Worm (Caenorhabditis elegans) whole organism, late embryonic: ENCODE data around the gene rab-3.

ENCODE experiments used
- C08G9.2 ChIP-seq: sonication (generic microtip); optimal IDR thresholded peaks from 2 replicates; lab custom pipeline; 2016; ENCODE audit warnings: mild to moderate bottlenecking, missing genetic modification characterization, moderate library complexity, missing compliant biosample characterization
- C38D4.7 ChIP-seq: fragments of 200-800 bp; sonication (Bioruptor generic); optimal IDR thresholded peaks from 2 replicates; lab custom pipeline; 2018; ENCODE audit warnings: mild to moderate bottlenecking, missing genetic modification characterization, moderate library complexity, missing compliant biosample characterization
- K02D7.2 ChIP-seq: sonication (generic microtip); optimal IDR thresholded peaks from 2 replicates; lab custom pipeline; 2017; ENCODE audit warnings: mild to moderate bottlenecking, missing genetic modification characterization, missing compliant biosample characterization
- T23F11.4 ChIP-seq: fragments of 200-800 bp; sonication (Bioruptor generic); optimal IDR thresholded peaks from 2 replicates; lab custom pipeline; 2018; ENCODE audit warnings: mild to moderate bottlenecking, missing genetic modification characterization, missing compliant biosample characterization
- Y22D7AL.16 ChIP-seq: sonication (generic microtip); optimal IDR thresholded peaks from 2 replicates; lab custom pipeline; 2016; ENCODE audit warnings: missing genetic modification characterization, missing compliant biosample characterization
- ahr-1 ChIP-seq: sonication (generic microtip); optimal IDR thresholded peaks from 2 replicates; lab custom pipeline; 2016; ENCODE audit warnings: missing genetic modification characterization, missing compliant biosample characterization
- ceh-14 ChIP-seq: sonication (generic microtip); optimal IDR thresholded peaks from 2 replicates; lab custom pipeline; 2016; ENCODE audit warnings: missing genotype, missing genetic modification characterization, missing compliant biosample characterization
- ceh-18 ChIP-seq: sonication (generic microtip); optimal IDR thresholded peaks from 2 replicates; lab custom pipeline; 2016; ENCODE audit warnings: missing genetic modification characterization, missing compliant biosample characterization
- ceh-2 ChIP-seq: sonication (generic microtip); optimal IDR thresholded peaks from 2 replicates; lab custom pipeline; 2016; ENCODE audit warnings: missing genotype, missing genetic modification characterization, missing compliant biosample characterization
- ceh-22 ChIP-seq: sonication (generic microtip); optimal IDR thresholded peaks from 2 replicates; lab custom pipeline; 2017; ENCODE audit warnings: missing biosample characterization, missing genetic modification characterization
- ceh-24 ChIP-seq: sonication (generic microtip); optimal IDR thresholded peaks from 2 replicates; lab custom pipeline; 2016; ENCODE audit warnings: mild to moderate bottlenecking, missing genetic modification characterization, missing compliant biosample characterization
- ceh-30 ChIP-seq: fragments of 150-350 bp; optimal IDR thresholded peaks from 2 replicates; lab custom pipeline; 2014; ENCODE audit warnings: missing biosample characterization, missing genetic modification characterization
- ceh-31 ChIP-seq: sonication (generic microtip); optimal IDR thresholded peaks from 2 replicates; lab custom pipeline; 2016; ENCODE audit warnings: missing genetic modification characterization, missing compliant biosample characterization
- ceh-34 ChIP-seq: sonication (generic microtip); optimal IDR thresholded peaks from 2 replicates; lab custom pipeline; 2016; ENCODE audit warnings: mild to moderate bottlenecking, missing genetic modification characterization, missing compliant biosample characterization
- ceh-45 ChIP-seq: fragments of 200-800 bp; sonication (Bioruptor generic); IDR thresholded peaks from 2 replicates; pipeline ENCODE4 v1.3.6; 2022; ENCODE audit warnings: missing genetic modification reagents, missing genetic modification characterization, missing compliant biosample characterization
- ceh-48 ChIP-seq: sonication (generic microtip); optimal IDR thresholded peaks from 2 replicates; lab custom pipeline; 2016; ENCODE audit warnings: missing genetic modification characterization, inconsistent platforms, missing compliant biosample characterization
- ceh-6 ChIP-seq: fragments of 200-800 bp; sonication (Bioruptor generic); optimal IDR thresholded peaks from 2 replicates; lab custom pipeline; 2018; ENCODE audit warnings: mild to moderate bottlenecking, missing genetic modification characterization, missing compliant biosample characterization
- ceh-9 ChIP-seq: sonication (generic microtip); optimal IDR thresholded peaks from 2 replicates; lab custom pipeline; 2016; ENCODE audit warnings: mild to moderate bottlenecking, missing genetic modification characterization, inconsistent platforms, missing compliant biosample characterization
- che-1 ChIP-seq: sonication (generic microtip); optimal IDR thresholded peaks from 2 replicates; lab custom pipeline; 2016; ENCODE audit warnings: mild to moderate bottlenecking, missing genetic modification characterization, missing compliant biosample characterization
- dve-1 ChIP-seq: sonication (generic microtip); optimal IDR thresholded peaks from 2 replicates; lab custom pipeline; 2017; ENCODE audit warnings: antibody characterized with exemption, mild to moderate bottlenecking, missing genetic modification characterization, missing compliant biosample characterization
- elt-2 ChIP-seq: sonication (generic microtip); optimal IDR thresholded peaks from 2 replicates; lab custom pipeline; 2016; ENCODE audit warnings: missing genetic modification reagents, missing genetic modification characterization, missing compliant biosample characterization
- eyg-1 ChIP-seq: sonication (generic microtip); optimal IDR thresholded peaks from 2 replicates; lab custom pipeline; 2016; ENCODE audit warnings: missing genotype, missing genetic modification characterization, missing compliant biosample characterization
- fax-1 ChIP-seq: sonication (generic microtip); optimal IDR thresholded peaks from 2 replicates; lab custom pipeline; 2016; ENCODE audit warnings: missing genotype, missing genetic modification characterization, missing compliant biosample characterization
- fkh-10 ChIP-seq: fragments of 150-350 bp; optimal IDR thresholded peaks from 2 replicates; lab custom pipeline; 2014; ENCODE audit warnings: missing biosample characterization, missing genetic modification reagents, missing genetic modification characterization
- fkh-6 ChIP-seq: sonication (generic microtip); optimal IDR thresholded peaks from 2 replicates; lab custom pipeline; 2016; ENCODE audit warnings: missing genetic modification characterization, missing compliant biosample characterization
- hlh-13 ChIP-seq: fragments of 200-800 bp; sonication (Bioruptor generic); optimal IDR thresholded peaks from 2 replicates; lab custom pipeline; 2018; ENCODE audit warnings: mild to moderate bottlenecking, missing genetic modification characterization, missing compliant biosample characterization
- hlh-15 ChIP-seq: sonication (generic microtip); optimal IDR thresholded peaks from 2 replicates; lab custom pipeline; 2016; ENCODE audit warnings: missing genetic modification characterization, missing compliant biosample characterization
- hlh-30 ChIP-seq: sonication (generic microtip); optimal IDR thresholded peaks from 2 replicates; lab custom pipeline; 2017; ENCODE audit warnings: antibody characterized with exemption, missing genetic modification characterization, missing compliant biosample characterization; ENCODE audit not compliant: insufficient read depth
- hlh-6 ChIP-seq: sonication (generic microtip); optimal IDR thresholded peaks from 2 replicates; lab custom pipeline; 2016; ENCODE audit warnings: missing genotype, missing genetic modification characterization, missing compliant biosample characterization
- lim-6 ChIP-seq: sonication (generic microtip); optimal IDR thresholded peaks from 2 replicates; lab custom pipeline; 2016; ENCODE audit warnings: missing genetic modification characterization, missing compliant biosample characterization
- lin-11 ChIP-seq: fragments of 200-800 bp; sonication (Bioruptor generic); optimal IDR thresholded peaks from 2 replicates; lab custom pipeline; 2018; ENCODE audit warnings: mild to moderate bottlenecking, missing genetic modification characterization, missing compliant biosample characterization
- madf-2 ChIP-seq: sonication (generic microtip); optimal IDR thresholded peaks from 2 replicates; lab custom pipeline; 2017; ENCODE audit warnings: missing genetic modification characterization, missing compliant biosample characterization
- mec-3 ChIP-seq: sonication (generic microtip); optimal IDR thresholded peaks from 2 replicates; lab custom pipeline; 2016; ENCODE audit warnings: borderline replicate concordance, missing genetic modification characterization, missing compliant biosample characterization
- nfya-1 ChIP-seq: sonication (generic microtip); optimal IDR thresholded peaks from 2 replicates; lab custom pipeline; 2017; ENCODE audit warnings: missing genetic modification characterization, mild to moderate bottlenecking, missing compliant biosample characterization, antibody characterized with exemption, moderate library complexity
- nhr-232 ChIP-seq: sonication (generic microtip); optimal IDR thresholded peaks from 2 replicates; lab custom pipeline; 2016; ENCODE audit warnings: missing genetic modification characterization, missing compliant biosample characterization
- odd-2 ChIP-seq: sonication (generic microtip); optimal IDR thresholded peaks from 2 replicates; lab custom pipeline; 2017; ENCODE audit warnings: antibody characterized with exemption, mild to moderate bottlenecking, missing genetic modification characterization, missing compliant biosample characterization
- pat-9 ChIP-seq: fragments of 200-800 bp; sonication (Bioruptor generic); optimal IDR thresholded peaks from 2 replicates; lab custom pipeline; 2018; ENCODE audit warnings: mild to moderate bottlenecking, missing genetic modification characterization, moderate library complexity, missing compliant biosample characterization
- pha-4 ChIP-seq: fragments of 150-350 bp; optimal IDR thresholded peaks from 2 replicates; lab custom pipeline; 2018; ENCODE audit warnings: missing biosample characterization, missing genetic modification reagents, missing genetic modification characterization
- pqm-1 ChIP-seq: sonication (generic microtip); optimal IDR thresholded peaks from 2 replicates; lab custom pipeline; 2016; ENCODE audit warnings: missing genetic modification characterization, missing compliant biosample characterization
- pros-1 ChIP-seq: fragments of 150-350 bp; optimal IDR thresholded peaks from 2 replicates; lab custom pipeline; 2014; ENCODE audit warnings: missing biosample characterization, missing genetic modification reagents, missing genetic modification characterization
- ref-2 ChIP-seq: sonication (generic microtip); optimal IDR thresholded peaks from 2 replicates; lab custom pipeline; 2016; ENCODE audit warnings: missing genetic modification characterization, missing compliant biosample characterization
- rnt-1 ChIP-seq: sonication (generic microtip); optimal IDR thresholded peaks from 2 replicates; lab custom pipeline; 2016; ENCODE audit warnings: missing genetic modification characterization, missing compliant biosample characterization
- sdc-2 ChIP-seq: sonication (generic microtip); optimal IDR thresholded peaks from 2 replicates; lab custom pipeline; 2016; ENCODE audit warnings: missing genotype, missing genetic modification characterization, missing compliant biosample characterization
- syd-9 ChIP-seq: sonication (generic microtip); optimal IDR thresholded peaks from 2 replicates; lab custom pipeline; 2016; ENCODE audit warnings: mild to moderate bottlenecking, missing genetic modification characterization, moderate library complexity, missing compliant biosample characterization
- tbx-2 ChIP-seq: sonication (generic microtip); optimal IDR thresholded peaks from 2 replicates; lab custom pipeline; 2016; ENCODE audit warnings: missing genetic modification characterization, missing compliant biosample characterization
- tbx-7 ChIP-seq: sonication (generic microtip); optimal IDR thresholded peaks from 2 replicates; lab custom pipeline; 2016; ENCODE audit warnings: missing genotype, missing genetic modification characterization, missing compliant biosample characterization
- ttx-3 ChIP-seq: sonication (generic microtip); optimal IDR thresholded peaks from 2 replicates; lab custom pipeline; 2016; ENCODE audit warnings: missing genetic modification reagents, missing genetic modification characterization, missing compliant biosample characterization
- unc-3 ChIP-seq, 2 experiments: fragments of 200-800 bp in 1 of 2; sonication (Bioruptor generic) in 1 of 2; sonication (generic microtip) in 1 of 2; conservative IDR thresholded peaks in 1 of 2; optimal IDR thresholded peaks in 1 of 2; 2 replicates each; pipeline versions ENCODE4 v1.3.6 to Lab custom; 2016 to 2022; ENCODE audit warnings: missing compliant biosample characterization in 2 of 2, missing genetic modification characterization in 2 of 2, missing genetic modification reagents in 1 of 2
- unc-42 ChIP-seq: sonication (generic microtip); optimal IDR thresholded peaks from 2 replicates; lab custom pipeline; 2016; ENCODE audit warnings: missing genotype, missing genetic modification characterization, missing compliant biosample characterization
- zip-5 ChIP-seq: sonication (generic microtip); optimal IDR thresholded peaks from 2 replicates; lab custom pipeline; 2016; ENCODE audit warnings: missing genetic modification characterization, missing compliant biosample characterization
- ztf-16 ChIP-seq: sonication (generic microtip); optimal IDR thresholded peaks from 2 replicates; lab custom pipeline; 2017; ENCODE audit warnings: missing genetic modification characterization, missing compliant biosample characterization

The rab-3 gene

ce11 chrII:5772547-5773142, 45.0 kb upstream of the rab-3 start:
- TF ChIP-seq ref-2 (tag; lab: Kevin White, UChicago) (peak; percentile 59), tbx-2 (peak; percentile 48), elt-2 (tag; lab: Kevin White, UChicago) (peak; percentile 87), pqm-1 (tag; lab: Kevin White, UChicago) (peak; percentile 9), eyg-1 (tag; lab: Kevin White, UChicago) (peak; percentile 43), sdc-2 (tag; lab: Kevin White, UChicago) (peak; percentile 48), tbx-7 (tag; lab: Kevin White, UChicago) (no peak), ahr-1 (no peak), ceh-31 (peak; percentile 52), C08G9.2 (tag; lab: Kevin White, UChicago) (peak; percentile 47), ttx-3 (tag; lab: Kevin White, UChicago) (peak; percentile 36), nhr-232 (tag; lab: Kevin White, UChicago) (peak; percentile 44), ceh-2 (tag; lab: Kevin White, UChicago) (peak; percentile 46), fkh-6 (tag; lab: Kevin White, UChicago) (peak; percentile 59), ceh-48 (tag; lab: Kevin White, UChicago) (peak; percentile 33), lin-11 (tag; lab: Kevin White, UChicago) (peak; percentile 12), hlh-13 (GFP tag; lab: Kevin White, UChicago) (peak; percentile 59), ceh-6 (GFP tag; lab: Kevin White, UChicago) (peak; percentile 68), ceh-22 (tag; lab: Kevin White, UChicago) (no peak), ceh-45 (GFP tag; lab: Robert Waterston, UW) (0 out of 2 replicates have a peak, but pooled peaks have one; percentile 20), T23F11.4 (GFP tag; lab: Kevin White, UChicago) (peak; percentile 51), fax-1 (tag; lab: Kevin White, UChicago) (peak; percentile 38), K02D7.2 (tag; lab: Kevin White, UChicago) (no peak), unc-42 (tag; lab: Kevin White, UChicago) (peak; percentile 30), C38D4.7 (GFP tag; lab: Kevin White, UChicago) (peak; percentile 60), ceh-14 (tag; lab: Kevin White, UChicago) (peak; percentile 26), ceh-34 (tag; lab: Kevin White, UChicago) (peak; percentile 31), syd-9 (tag; lab: Kevin White, UChicago) (peak; percentile 35), ceh-9 (tag; lab: Kevin White, UChicago) (no peak), fkh-10 (GFP tag; lab: Kevin White, UChicago) (no peak), hlh-6 (tag; lab: Kevin White, UChicago) (peak; percentile 48), dve-1 (peak; percentile 66), ztf-16 (peak; percentile 28), nfya-1 (peak; percentile 23), hlh-15 (no peak), madf-2 (tag; lab: Kevin White, UChicago) (peak; percentile 47), lim-6 (tag; lab: Kevin White, UChicago) (no peak), Y22D7AL.16 (peak; percentile 18), hlh-30 (tag; lab: Kevin White, UChicago) (peak; percentile 39), che-1 (tag; lab: Kevin White, UChicago) (peak; percentile 70), odd-2 (tag; lab: Kevin White, UChicago) (no peak), mec-3 (tag; lab: Kevin White, UChicago) (no peak), pha-4 (tag; lab: Kevin White, UChicago) (no peak), zip-5 (tag; lab: Kevin White, UChicago) (peak; percentile 30), ceh-30 (no peak), unc-3 (GFP tag; conservative IDR thresholded peaks at IDR 0.05; lab: Robert Waterston, UW) (peak; percentile 21; the same call in 1 of the 2 replicates), unc-3 (tag; optimal IDR thresholded peaks at IDR 0.05; lab: Kevin White, UChicago) (no peak), ceh-18 (tag; lab: Kevin White, UChicago) (peak; percentile 37), pat-9 (tag; lab: Kevin White, UChicago) (peak; percentile 53), rnt-1 (tag; lab: Kevin White, UChicago) (no peak), ceh-24 (tag; lab: Kevin White, UChicago) (peak; percentile 8), pros-1 (no peak)
